Fruit fly (Drosophila melanogaster): ENCODE measurements around the gene Oga.
A peak's percentile ranks its signal among the peaks of the same experiment; 100 is the strongest.

Gene Oga

dm6 chr3R:21271208-21271607 lies 52.3 kb downstream of the Oga start (continued):
- TF ChIP-seq CG15269 (tag; optimal IDR thresholded peaks at IDR 0.05) (peak; percentile 17), D19A (tag; optimal IDR thresholded peaks at IDR 0.05) (no peak), CG2875 (GFP tag; optimal IDR thresholded peaks at IDR 0.05) (peak; percentile 44), gfzf (GFP tag; optimal IDR thresholded peaks at IDR 0.05) (no peak), ewg (GFP tag; optimal IDR thresholded peaks at IDR 0.05) (no peak), Atf-2 (GFP tag; optimal IDR thresholded peaks at IDR 0.05) (no peak), CG14441 (GFP tag; IDR thresholded peaks at IDR 0.05) (no peak), CG1602 (GFP tag; optimal IDR thresholded peaks at IDR 0.05) (no peak), corto (GFP tag; optimal IDR thresholded peaks at IDR 0.05) (no peak), CG17186 (GFP tag; optimal IDR thresholded peaks at IDR 0.05) (no peak), Vsx1 (GFP tag; optimal IDR thresholded peaks at IDR 0.05) (peak; percentile 51), CG9727 (GFP tag; optimal IDR thresholded peaks at IDR 0.05) (no peak), en (GFP tag; optimal IDR thresholded peaks at IDR 0.05) (no peak), BEAF-32 (GFP tag; optimal IDR thresholded peaks at IDR 0.05) (no peak), Dip2 (GFP tag; IDR thresholded peaks at IDR 0.05) (no peak), ara (GFP tag; IDR thresholded peaks at IDR 0.05) (no peak), CG15011 (GFP tag; optimal IDR thresholded peaks at IDR 0.05) (no peak), trem (tag; optimal IDR thresholded peaks at IDR 0.05) (no peak), Chrac-16 (GFP tag; optimal IDR thresholded peaks at IDR 0.05) (no peak), CG15601 (tag; optimal IDR thresholded peaks at IDR 0.05) (peak; percentile 49), slbo (GFP tag; IDR thresholded peaks at IDR 0.05) (no peak), jing (GFP tag; optimal IDR thresholded peaks at IDR 0.05) (no peak), CG3838 (GFP tag; optimal IDR thresholded peaks at IDR 0.05) (peak; percentile 26), CG8290 (GFP tag; optimal IDR thresholded peaks at IDR 0.05) (no peak), CG8290 (tag; optimal IDR thresholded peaks at IDR 0.05) (peak in 1 of 2 experiments; percentile 30), B-H1 (GFP tag; IDR thresholded peaks at IDR 0.05) (no peak), CG5953 (GFP tag; IDR thresholded peaks at IDR 0.05) (no peak), CG13296 (GFP tag; optimal IDR thresholded peaks at IDR 0.05) (peak; percentile 70), dmrt99B (tag; optimal IDR thresholded peaks at IDR 0.05) (peak; percentile 22), CG18599 (GFP tag; optimal IDR thresholded peaks at IDR 0.05) (peak; percentile 13), CG1832 (GFP tag; optimal IDR thresholded peaks at IDR 0.05) (no peak), CG9932 (GFP tag; IDR thresholded peaks at IDR 0.05) (no peak), Atf6 (GFP tag; IDR thresholded peaks at IDR 0.05) (no peak), wdn (GFP tag; IDR thresholded peaks at IDR 0.05) (no peak), usp (GFP tag; optimal IDR thresholded peaks at IDR 0.05) (no peak), CG15696 (tag; optimal IDR thresholded peaks at IDR 0.05) (no peak), unc-4 (GFP tag; IDR thresholded peaks at IDR 0.05; ENCODE audit: partially characterized antibody) (no peak), PHDP (tag; optimal IDR thresholded peaks at IDR 0.05) (peak; percentile 48), NFAT (GFP tag; IDR thresholded peaks at IDR 0.05) (no peak), D19B (GFP tag; optimal IDR thresholded peaks at IDR 0.05) (no peak), CG34376 (GFP tag; optimal IDR thresholded peaks at IDR 0.05) (no peak), ken (GFP tag; IDR thresholded peaks at IDR 0.05) (no peak), Ssrp (tag; optimal IDR thresholded peaks at IDR 0.05) (no peak), H15 (GFP tag; IDR thresholded peaks at IDR 0.05) (no peak), Kr (GFP tag; optimal IDR thresholded peaks at IDR 0.05) (no peak), pum (GFP tag; optimal IDR thresholded peaks at IDR 0.05) (no peak), Rx (GFP tag; IDR thresholded peaks at IDR 0.05) (no peak), ash1 (GFP tag; optimal IDR thresholded peaks at IDR 0.05) (no peak), Ptx1 (GFP tag; IDR thresholded peaks at IDR 0.05) (no peak), sens (GFP tag) (peak; percentile 69), pzg (GFP tag; optimal IDR thresholded peaks at IDR 0.05) (no peak), org-1 (GFP tag; optimal IDR thresholded peaks at IDR 0.05) (no peak), CG14667 (GFP tag; IDR thresholded peaks at IDR 0.05) (no peak)
